Fruit fly (Drosophila melanogaster): ENCODE data around the gene CG9636.
A peak's percentile ranks its signal among the peaks of the same experiment; 100 is the strongest.

The CG9636 gene

DNA sequence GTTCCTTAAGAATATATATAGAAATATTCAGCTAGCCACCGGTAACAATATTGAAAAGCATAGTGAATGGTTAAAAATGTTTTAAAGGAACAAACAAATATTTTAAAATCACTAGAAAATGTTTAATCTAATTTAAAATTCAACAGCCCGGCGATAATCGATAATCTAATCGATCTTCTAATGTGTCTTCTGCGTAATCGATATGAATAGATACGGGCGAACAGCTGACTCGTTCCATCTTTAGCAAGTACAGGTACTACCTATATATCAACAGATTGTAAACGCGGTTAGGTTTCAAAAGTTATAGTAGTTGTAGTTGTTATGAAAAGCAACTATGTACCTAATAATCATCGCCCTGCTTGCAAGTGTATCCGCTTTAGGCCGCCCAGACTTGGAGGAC, 25.9 kb downstream of the CG9636 start, which contains the start of gene CG7800 (continued):
- no peak for TF ChIP-seq CG8089 (GFP tag; optimal IDR thresholded peaks at IDR 0.05)
- peak; percentile 6 for TF ChIP-seq Myb (GFP tag; optimal IDR thresholded peaks at IDR 0.05)
- no peak for TF ChIP-seq CHES-1-like (GFP tag; optimal IDR thresholded peaks at IDR 0.05)
- no peak for TF ChIP-seq Mes4 (GFP tag; optimal IDR thresholded peaks at IDR 0.05)
- no peak for TF ChIP-seq CG2120 (GFP tag; optimal IDR thresholded peaks at IDR 0.05)
- peak; percentile 80 for TF ChIP-seq Dll (GFP tag; IDR thresholded peaks at IDR 0.05; ENCODE audit: partially characterized antibody)
- no peak for TF ChIP-seq fd3F (GFP tag; optimal IDR thresholded peaks at IDR 0.05)
- TF ChIP-seq sna (GFP tag; IDR thresholded peaks at IDR 0.05; ENCODE audit: partially characterized antibody): peak; percentile 60; the same call in 1 of the 2 replicates
- no peak for TF ChIP-seq CG6272 (GFP tag; IDR thresholded peaks at IDR 0.05)
- TF ChIP-seq Dad (GFP tag; optimal IDR thresholded peaks at IDR 0.05): no peak
- no peak for TF ChIP-seq pb (GFP tag; optimal IDR thresholded peaks at IDR 0.05)
- no peak for TF ChIP-seq sr (GFP tag; IDR thresholded peaks at IDR 0.05)
- TF ChIP-seq CG11560 (tag; IDR thresholded peaks at IDR 0.05): peak; percentile 77; the same call in 2 of the 3 replicates
- TF ChIP-seq CG2202 (tag; optimal IDR thresholded peaks at IDR 0.05): no peak
- no peak for TF ChIP-seq bcd (GFP tag; optimal IDR thresholded peaks at IDR 0.05)
- TF ChIP-seq CG13296 (GFP tag; optimal IDR thresholded peaks at IDR 0.05): no peak
- no peak for TF ChIP-seq z (GFP tag; IDR thresholded peaks at IDR 0.05)
- no peak for TF ChIP-seq Lhr (GFP tag; optimal IDR thresholded peaks at IDR 0.05)
- no peak for TF ChIP-seq br (optimal IDR thresholded peaks at IDR 0.05)
- TF ChIP-seq CG34224 (GFP tag; IDR thresholded peaks at IDR 0.05; ENCODE audit: partially characterized antibody): peak; percentile 52; the same call in 2 of the 3 replicates
- TF ChIP-seq Scr (GFP tag; IDR thresholded peaks at IDR 0.05; ENCODE audit: partially characterized antibody): peak; percentile 58
- no peak for TF ChIP-seq CoRest (tag; optimal IDR thresholded peaks at IDR 0.05)
- no peak for TF ChIP-seq oc (tag; optimal IDR thresholded peaks at IDR 0.05)
- no peak for TF ChIP-seq CG6254 (GFP tag; optimal IDR thresholded peaks at IDR 0.05)
- TF ChIP-seq odd (GFP tag; optimal IDR thresholded peaks at IDR 0.05): no peak
- TF ChIP-seq Ets97D (GFP tag; optimal IDR thresholded peaks at IDR 0.05): no peak
- no peak for TF ChIP-seq dysf (GFP tag; IDR thresholded peaks at IDR 0.05)
- TF ChIP-seq CG16813 (GFP tag; IDR thresholded peaks at IDR 0.05; ENCODE audit: partially characterized antibody): peak; percentile 34; the same call in 1 of the 3 replicates
- peak; percentile 37; the same call in 1 of the 3 replicates for TF ChIP-seq CG14860 (GFP tag; IDR thresholded peaks at IDR 0.05; ENCODE audit: partially characterized antibody)
- peak; percentile 74 for TF ChIP-seq CG6791 (GFP tag; IDR thresholded peaks at IDR 0.05; ENCODE audit: partially characterized antibody)
- no peak for TF ChIP-seq gsb (GFP tag; IDR thresholded peaks at IDR 0.05)
- no peak for TF ChIP-seq Antp (GFP tag; optimal IDR thresholded peaks at IDR 0.05)
- no peak for TF ChIP-seq Fer1 (GFP tag; optimal IDR thresholded peaks at IDR 0.05)
- TF ChIP-seq onecut (GFP tag; IDR thresholded peaks at IDR 0.05): no peak
- no peak for TF ChIP-seq CG14050 (GFP tag; IDR thresholded peaks at IDR 0.05)
- no peak for TF ChIP-seq CG7372 (GFP tag; IDR thresholded peaks at IDR 0.05)
- no peak for TF ChIP-seq gem (tag; optimal IDR thresholded peaks at IDR 0.05)
- 0 out of 2 replicates have a peak, but pooled peaks have one; percentile 15 for TF ChIP-seq tna (GFP tag; IDR thresholded peaks at IDR 0.05; ENCODE audit: partially characterized antibody)
- TF ChIP-seq ind (GFP tag; optimal IDR thresholded peaks at IDR 0.05): no peak
- no peak for TF ChIP-seq kay (GFP tag; optimal IDR thresholded peaks at IDR 0.05)
- no peak for TF ChIP-seq Lpt (GFP tag; optimal IDR thresholded peaks at IDR 0.05)
- no peak for TF ChIP-seq B-H1 (GFP tag; IDR thresholded peaks at IDR 0.05)
- no peak for TF ChIP-seq CG18619 (GFP tag; optimal IDR thresholded peaks at IDR 0.05)
- peak; percentile 46; the same call in 1 of the 2 replicates for TF ChIP-seq ato (GFP tag; IDR thresholded peaks at IDR 0.05; ENCODE audit: partially characterized antibody)
- TF ChIP-seq D (optimal IDR thresholded peaks at IDR 0.05): no peak
- TF ChIP-seq D (GFP tag; optimal IDR thresholded peaks at IDR 0.05): no peak
- TF ChIP-seq Gsc (GFP tag; IDR thresholded peaks at IDR 0.05): no peak
- TF ChIP-seq corto (GFP tag; optimal IDR thresholded peaks at IDR 0.05): no peak
- no peak for TF ChIP-seq CG8281 (tag; optimal IDR thresholded peaks at IDR 0.05)
- no peak for TF ChIP-seq Med (GFP tag)
- TF ChIP-seq jigr1 (GFP tag; IDR thresholded peaks at IDR 0.05): no peak
- TF ChIP-seq CG16779 (GFP tag; IDR thresholded peaks at IDR 0.05): no peak

All from whole organism, embryonic.